Fruit fly (Drosophila melanogaster) whole organism, embryonic: Measurements from ENCODE around the gene Prim2.

Experiments used
- Awh ChIP-seq: fragments of 200-800 bp; sonication (Bioruptor generic); IDR thresholded peaks from 2 replicates; pipeline ENCODE4, ENCODE4 v1.3.6; 2022; ENCODE audit warnings: missing biosample characterization, missing genetic modification characterization
- BtbVII ChIP-seq: fragments of 200-800 bp; sonication (Bioruptor generic); optimal IDR thresholded peaks from 3 replicates; lab custom pipeline; 2017; ENCODE audit warnings: missing biosample characterization, mild to moderate bottlenecking, missing genetic modification characterization
- CG12299 ChIP-seq: fragments of 200-800 bp; sonication (Bioruptor generic); optimal IDR thresholded peaks from 2 replicates; lab custom pipeline; 2018; ENCODE audit warnings: missing biosample characterization, mild to moderate bottlenecking, missing genetic modification characterization
- CG12942 ChIP-seq: fragments of 200-800 bp; sonication (Bioruptor generic); optimal IDR thresholded peaks from 3 replicates; lab custom pipeline; 2016; ENCODE audit warnings: missing biosample characterization, missing genetic modification characterization
- CG13296 ChIP-seq: fragments of 200-800 bp; sonication (Bioruptor generic); optimal IDR thresholded peaks from 3 replicates; lab custom pipeline; 2018; ENCODE audit warnings: missing biosample characterization, mild to moderate bottlenecking, missing genetic modification characterization
- CG14667 ChIP-seq: fragments of 200-800 bp; sonication (Bioruptor generic); IDR thresholded peaks from 2 replicates; pipeline ENCODE4 v1.3.6; 2022; ENCODE audit warnings: missing biosample characterization, missing genetic modification characterization
- CG15479 ChIP-seq: fragments of 200-800 bp; sonication (Bioruptor generic); optimal IDR thresholded peaks from 3 replicates; lab custom pipeline; 2019; ENCODE audit warnings: missing biosample characterization, mild to moderate bottlenecking, missing genetic modification characterization, moderate library complexity
- CG17328 ChIP-seq: fragments of 200-800 bp; sonication (Bioruptor generic); IDR thresholded peaks from 2 replicates; pipeline ENCODE4 v1.3.6; 2022; ENCODE audit warnings: missing biosample characterization, missing genetic modification characterization
- CG1792 ChIP-seq: fragments of 200-800 bp; sonication (Bioruptor generic); optimal IDR thresholded peaks from 2 replicates; lab custom pipeline; 2016; ENCODE audit warnings: missing biosample characterization, missing genetic modification characterization
- CG18262 ChIP-seq: fragments of 200-800 bp; optimal IDR thresholded peaks from 3 replicates; lab custom pipeline; 2019; ENCODE audit warnings: missing biosample characterization, mild to moderate bottlenecking, missing genetic modification characterization, moderate library complexity
- CG1832 ChIP-seq: fragments of 200-800 bp; sonication (Bioruptor generic); optimal IDR thresholded peaks from 2 replicates; lab custom pipeline; 2017; ENCODE audit warnings: missing biosample characterization, mild to moderate bottlenecking, missing genetic modification characterization, inconsistent platforms
- CG30431 ChIP-seq: fragments of 200-800 bp; sonication (Bioruptor generic); optimal IDR thresholded peaks from 2 replicates; lab custom pipeline; 2017; ENCODE audit warnings: missing biosample characterization, missing genetic modification characterization
- CG3281 ChIP-seq: fragments of 200-800 bp; sonication (Bioruptor generic); optimal IDR thresholded peaks from 3 replicates; lab custom pipeline; 2017; ENCODE audit warnings: missing biosample characterization, mild to moderate bottlenecking, missing genetic modification characterization
- CG34224 ChIP-seq: fragments of 200-800 bp; sonication (Bioruptor generic); IDR thresholded peaks from 3 replicates; pipeline ENCODE4 v1.3.6; 2022; ENCODE audit warnings: missing biosample characterization, missing genetic modification characterization; ENCODE audit not compliant: partially characterized antibody
- CG5180 ChIP-seq: fragments of 200-800 bp; sonication (Bioruptor generic); optimal IDR thresholded peaks from 3 replicates; lab custom pipeline; 2017; ENCODE audit warnings: missing biosample characterization, missing genetic modification characterization, mild to moderate bottlenecking, moderate library complexity, missing genetic modification reagents
- CG5953 ChIP-seq: fragments of 200-800 bp; sonication (Bioruptor generic); IDR thresholded peaks from 2 replicates; pipeline ENCODE4 v1.3.6; 2022; ENCODE audit warnings: missing biosample characterization, missing genetic modification characterization
- CG6765 ChIP-seq: fragments of 200-800 bp; sonication (Bioruptor generic); optimal IDR thresholded peaks from 3 replicates; lab custom pipeline; 2017; ENCODE audit warnings: missing biosample characterization, mild to moderate bottlenecking, missing genetic modification characterization
- CG6813 ChIP-seq: fragments of 200-800 bp; sonication (Bioruptor generic); optimal IDR thresholded peaks from 2 replicates; lab custom pipeline; 2017; ENCODE audit warnings: missing biosample characterization, missing genetic modification characterization, mild to moderate bottlenecking, moderate library complexity, missing genetic modification reagents
- CG6854 ChIP-seq: fragments of 200-800 bp; sonication (Bioruptor generic); optimal IDR thresholded peaks from 3 replicates; lab custom pipeline; 2017; ENCODE audit warnings: missing biosample characterization, mild to moderate bottlenecking, missing genetic modification characterization
- CG7786 ChIP-seq: fragments of 200-800 bp; sonication (Bioruptor generic); optimal IDR thresholded peaks from 2 replicates; lab custom pipeline; 2016; ENCODE audit warnings: missing biosample characterization, missing genetic modification characterization
- CG8765 ChIP-seq: fragments of 200-800 bp; sonication (Bioruptor generic); IDR thresholded peaks from 2 replicates; pipeline ENCODE4 v1.3.6; 2022; ENCODE audit warnings: missing biosample characterization, missing genetic modification characterization
- CG9609 ChIP-seq: fragments of 200-800 bp; sonication (Bioruptor generic); optimal IDR thresholded peaks from 3 replicates; lab custom pipeline; 2016; ENCODE audit warnings: missing biosample characterization, missing genetic modification characterization
- CHES-1-like ChIP-seq: fragments of 200-800 bp; sonication (Bioruptor generic); optimal IDR thresholded peaks from 2 replicates; lab custom pipeline; 2016; ENCODE audit warnings: missing biosample characterization, missing genetic modification characterization
- Gsc ChIP-seq: fragments of 200-800 bp; sonication (Bioruptor generic); IDR thresholded peaks from 2 replicates; pipeline ENCODE4 v1.3.6; 2022; ENCODE audit warnings: missing biosample characterization, missing genetic modification characterization
- H15 ChIP-seq: fragments of 200-800 bp; sonication (Bioruptor generic); IDR thresholded peaks from 3 replicates; pipeline ENCODE4 v1.3.6; 2022; ENCODE audit warnings: missing biosample characterization, missing genetic modification characterization
- Hr78 ChIP-seq, 2 experiments: fragments of 200-800 bp in 1 of 2; fragments of >200 bp in 1 of 2; sonication (Bioruptor generic) in 1 of 2; optimal IDR thresholded peaks; 2 replicates each; lab custom pipeline; 2017 to 2019; ENCODE audit warnings: missing biosample characterization in 2 of 2, missing genetic modification characterization in 2 of 2, mild to moderate bottlenecking in 1 of 2, moderate library complexity in 1 of 2
- Jarid2 ChIP-seq: fragments of 200-800 bp; sonication (Bioruptor generic); optimal IDR thresholded peaks from 3 replicates; lab custom pipeline; 2017; ENCODE audit warnings: mild to moderate bottlenecking, missing biosample characterization, missing genetic modification reagents, missing genetic modification characterization
- Lpt ChIP-seq: fragments of >200 bp; optimal IDR thresholded peaks from 2 replicates; lab custom pipeline; 2018; ENCODE audit warnings: missing biosample characterization, missing genetic modification characterization
- NK7.1 ChIP-seq: fragments of 200-800 bp; sonication (Bioruptor generic); optimal IDR thresholded peaks from 3 replicates; lab custom pipeline; 2016; ENCODE audit warnings: missing biosample characterization, missing genetic modification characterization
- Side ChIP-seq: fragments of 200-800 bp; sonication (Bioruptor generic); optimal IDR thresholded peaks from 2 replicates; lab custom pipeline; 2016; ENCODE audit warnings: missing biosample characterization, missing genetic modification characterization
- Sin3A ChIP-seq: fragments of >200 bp; optimal IDR thresholded peaks from 2 replicates; lab custom pipeline; 2018
- Sox102F ChIP-seq: fragments of 200-800 bp; sonication (Bioruptor generic); optimal IDR thresholded peaks from 2 replicates; lab custom pipeline; 2018; ENCODE audit warnings: missing biosample characterization, mild to moderate bottlenecking, missing genetic modification characterization, moderate library complexity
- Spps ChIP-seq: fragments of 200-800 bp; sonication (Bioruptor generic); optimal IDR thresholded peaks from 2 replicates; lab custom pipeline; 2018; ENCODE audit warnings: missing biosample characterization, mild to moderate bottlenecking, missing genetic modification characterization
- Usf ChIP-seq: fragments of 200-800 bp; sonication (Bioruptor generic); optimal IDR thresholded peaks from 2 replicates; lab custom pipeline; 2017; ENCODE audit warnings: missing genotype, missing biosample characterization, missing genetic modification characterization
- ara ChIP-seq: fragments of 200-800 bp; sonication (Bioruptor generic); IDR thresholded peaks from 2 replicates; pipeline ENCODE4 v1.3.6; 2022; ENCODE audit warnings: missing biosample characterization, missing genetic modification characterization
- ash1 ChIP-seq: fragments of 200-800 bp; sonication (Bioruptor generic); optimal IDR thresholded peaks from 2 replicates; lab custom pipeline; 2018; ENCODE audit warnings: missing biosample characterization, mild to moderate bottlenecking, missing genetic modification characterization
- bowl ChIP-seq: fragments of 200-800 bp; sonication (Bioruptor generic); IDR thresholded peaks from 2 replicates; pipeline ENCODE4 v1.3.6; 2022; ENCODE audit warnings: missing biosample characterization, missing genetic modification characterization
- br ChIP-seq: fragments of >200 bp; optimal IDR thresholded peaks from 2 replicates; lab custom pipeline; 2017
- dm ChIP-seq: fragments of 200-800 bp; sonication (Bioruptor generic); optimal IDR thresholded peaks from 3 replicates; lab custom pipeline; 2016; ENCODE audit warnings: missing biosample characterization, missing genetic modification characterization
- emc ChIP-seq: fragments of 200-800 bp; sonication (Bioruptor generic); optimal IDR thresholded peaks from 2 replicates; lab custom pipeline; 2016; ENCODE audit warnings: missing biosample characterization, missing genetic modification characterization
- gro ChIP-seq: fragments of 200-800 bp; sonication (Bioruptor generic); optimal IDR thresholded peaks from 2 replicates; lab custom pipeline; 2016; ENCODE audit warnings: missing biosample characterization, missing genetic modification characterization
- kah ChIP-seq: fragments of 200-800 bp; sonication (Bioruptor generic); optimal IDR thresholded peaks from 2 replicates; lab custom pipeline; 2018; ENCODE audit warnings: missing biosample characterization, mild to moderate bottlenecking, missing genetic modification characterization
- kay ChIP-seq: fragments of 200-800 bp; sonication (Bioruptor generic); optimal IDR thresholded peaks from 2 replicates; lab custom pipeline; 2016; ENCODE audit warnings: missing biosample characterization, missing genetic modification characterization
- nerfin-1 ChIP-seq: fragments of 200-800 bp; sonication (Bioruptor generic); optimal IDR thresholded peaks from 3 replicates; lab custom pipeline; 2019; ENCODE audit warnings: missing biosample characterization, mild to moderate bottlenecking, missing genetic modification characterization, moderate library complexity
- p53 ChIP-seq: fragments of 200-800 bp; sonication (Bioruptor generic); optimal IDR thresholded peaks from 2 replicates; lab custom pipeline; 2016; ENCODE audit warnings: missing biosample characterization, missing genetic modification characterization
- peb ChIP-seq: fragments of 200-800 bp; sonication (Bioruptor generic); IDR thresholded peaks from 2 replicates; pipeline ENCODE4 v1.3.6; 2022; ENCODE audit warnings: missing biosample characterization, missing genetic modification characterization
- phol ChIP-seq: fragments of 200-800 bp; sonication (Bioruptor generic); optimal IDR thresholded peaks from 3 replicates; lab custom pipeline; 2018; ENCODE audit warnings: missing biosample characterization, mild to moderate bottlenecking, missing genetic modification characterization, moderate library complexity
- unc-4 ChIP-seq: fragments of 200-800 bp; sonication (Bioruptor generic); IDR thresholded peaks from 2 replicates; pipeline ENCODE4 v1.3.6; 2022; ENCODE audit warnings: missing biosample characterization, missing genetic modification characterization; ENCODE audit not compliant: partially characterized antibody
- zf30C ChIP-seq: fragments of 200-800 bp; sonication (Bioruptor generic); optimal IDR thresholded peaks from 3 replicates; lab custom pipeline; 2018; ENCODE audit warnings: missing biosample characterization, mild to moderate bottlenecking, missing genetic modification characterization

Gene Prim2

DNA sequence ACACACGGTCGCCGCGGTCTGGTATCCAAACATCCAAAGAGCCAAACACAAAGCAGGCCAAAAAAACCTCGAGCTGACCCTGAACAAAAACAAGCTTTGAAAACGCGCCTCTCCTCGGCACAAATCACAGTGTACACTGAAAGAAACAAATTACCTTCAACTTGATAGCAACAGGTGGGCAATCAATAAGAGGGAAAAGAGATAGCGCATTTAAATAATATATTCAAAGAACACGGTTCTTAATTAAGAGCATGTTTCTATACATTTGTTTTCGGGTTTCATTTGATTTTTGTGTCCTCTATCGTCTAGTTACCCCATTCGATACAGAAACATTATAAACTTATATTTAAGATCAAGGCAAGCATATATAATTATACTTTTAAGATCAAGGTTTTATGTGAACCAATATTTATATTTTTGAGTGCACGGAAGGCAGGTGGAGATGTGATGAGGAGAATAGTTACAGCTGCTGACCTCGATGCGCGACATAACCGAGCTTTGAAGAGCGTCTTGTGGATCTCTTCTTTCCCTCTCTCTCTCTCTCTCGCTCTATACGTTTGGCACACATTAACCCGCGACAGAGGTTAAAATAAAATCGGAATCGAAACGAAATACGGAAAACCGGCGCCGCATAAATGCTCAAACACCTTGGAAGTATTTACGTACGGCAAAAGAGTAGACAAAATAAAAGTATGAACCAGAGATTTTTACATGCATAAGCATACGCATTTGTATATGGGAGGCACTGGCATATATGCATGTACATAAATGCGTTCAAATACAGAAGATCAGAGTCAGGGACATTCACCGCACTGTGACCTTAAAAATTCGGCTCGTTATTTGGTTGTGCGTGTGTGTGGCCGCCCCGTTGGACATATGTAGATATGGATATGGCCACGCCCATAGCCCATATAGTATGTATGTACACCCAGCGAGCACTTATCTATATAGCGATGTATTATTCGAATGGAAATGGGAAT lies 37.1 kb upstream of the Prim2 start (continued):
- TF ChIP-seq CG14667 (GFP tag; lab: Robert Waterston, UW) (peak; percentile 47), CG5953 (GFP tag; lab: Robert Waterston, UW) (no peak; the same call in 1 of the 2 replicates), nerfin-1 (tag; lab: Kevin White, UChicago) (peak; percentile 84), CG8765 (no peak), Hr78 (GFP tag; optimal IDR thresholded peaks at IDR 0.05; lab: Kevin White, UChicago) (peak in 1 of 2 experiments; percentile 93), Sox102F (GFP tag; lab: Kevin White, UChicago) (peak; percentile 91), Gsc (GFP tag; lab: Robert Waterston, UW) (no peak), Side (GFP tag; lab: Kevin White, UChicago) (peak; percentile 55), Lpt (GFP tag; lab: Kevin White, UChicago) (no peak), gro (GFP tag; lab: Kevin White, UChicago) (peak; percentile 79), bowl (GFP tag; lab: Robert Waterston, UW) (0 out of 2 replicates have a peak, but pooled peaks have one; percentile 13), H15 (GFP tag; lab: Robert Waterston, UW) (peak; percentile 77), CG1792 (peak; percentile 41), emc (peak; percentile 39), CG12942 (peak; percentile 79), Awh (GFP tag; lab: Robert Waterston, UW) (peak; percentile 80), Usf (GFP tag; lab: Kevin White, UChicago) (peak; percentile 39), CG17328 (peak; percentile 62), Spps (peak; percentile 42), CG1832 (GFP tag; lab: Kevin White, UChicago) (peak; percentile 38), unc-4 (peak; percentile 1; the same call in 1 of the 2 replicates), Jarid2 (GFP tag; lab: Kevin White, UChicago) (peak; percentile 66), CG6854 (GFP tag; lab: Kevin White, UChicago) (peak; percentile 87), Sin3A (no peak), CG3281 (GFP tag; lab: Kevin White, UChicago) (peak; percentile 89), phol (peak; percentile 91), CG7786 (GFP tag; lab: Kevin White, UChicago) (peak; percentile 63), ash1 (GFP tag; lab: Kevin White, UChicago) (no peak), br (no peak), kah (GFP tag; lab: Kevin White, UChicago) (peak; percentile 93), CG9609 (GFP tag; lab: Kevin White, UChicago) (peak; percentile 72), BtbVII (GFP tag; lab: Kevin White, UChicago) (peak; percentile 87), CG30431 (peak; percentile 69), CG13296 (GFP tag; lab: Kevin White, UChicago) (peak; percentile 86), dm (GFP tag; lab: Kevin White, UChicago) (peak; percentile 47), CG15479 (GFP tag; lab: Kevin White, UChicago) (no peak), CG34224 (GFP tag; lab: Robert Waterston, UW) (0 out of 3 replicates have a peak, but pooled peaks have one; percentile 5), CG12299 (peak; percentile 75), CHES-1-like (GFP tag; lab: Kevin White, UChicago) (peak; percentile 50), zf30C (GFP tag; lab: Kevin White, UChicago) (peak; percentile 81), ara (GFP tag; lab: Robert Waterston, UW) (no peak), CG18262 (tag; lab: Kevin White, UChicago) (peak; percentile 91), peb (GFP tag; lab: Robert Waterston, UW) (peak; percentile 51; the same call in 1 of the 2 replicates), NK7.1 (GFP tag; lab: Kevin White, UChicago) (peak; percentile 54), CG6813 (GFP tag; lab: Kevin White, UChicago) (peak; percentile 67), CG5180 (GFP tag; lab: Kevin White, UChicago) (peak; percentile 74), p53 (GFP tag; lab: Kevin White, UChicago) (peak; percentile 10), kay (GFP tag; lab: Kevin White, UChicago) (peak; percentile 61), CG6765 (GFP tag; lab: Kevin White, UChicago) (peak; percentile 78)
